Worm (Caenorhabditis elegans) whole organism, L1 larva: ENCODE measurements around the gene C26F1.3.

Source experiments
- C04F5.9 ChIP-seq: sonication (generic microtip); optimal IDR thresholded peaks from 2 replicates; lab custom pipeline; 2016; ENCODE audit warnings: missing genetic modification characterization, missing compliant biosample characterization
- C16A3.4 ChIP-seq: fragments of 150-350 bp; optimal IDR thresholded peaks from 2 replicates; lab custom pipeline; 2014; ENCODE audit warnings: missing biosample characterization, missing genetic modification characterization
- C34B4.2 ChIP-seq: sonication (generic microtip); optimal IDR thresholded peaks from 2 replicates; lab custom pipeline; 2017; ENCODE audit warnings: mild to moderate bottlenecking, missing genetic modification characterization, missing compliant biosample characterization
- F16B12.6 ChIP-seq: fragments of 150-350 bp; optimal IDR thresholded peaks from 2 replicates; lab custom pipeline; 2014; ENCODE audit warnings: missing biosample characterization, missing genetic modification characterization
- aha-1 ChIP-seq: fragments of 150-350 bp; optimal IDR thresholded peaks from 2 replicates; lab custom pipeline; 2014; ENCODE audit warnings: missing biosample characterization, missing genetic modification characterization
- ceh-63 ChIP-seq: fragments of 200-800 bp; sonication (Bioruptor generic); optimal IDR thresholded peaks from 2 replicates; lab custom pipeline; 2018; ENCODE audit warnings: mild to moderate bottlenecking, missing genetic modification characterization, missing compliant biosample characterization
- ceh-8 ChIP-seq: fragments of 200-800 bp; sonication (Bioruptor generic); optimal IDR thresholded peaks from 2 replicates; lab custom pipeline; 2018; ENCODE audit warnings: mild to moderate bottlenecking, missing genetic modification characterization, moderate library complexity, missing compliant biosample characterization
- ceh-90 ChIP-seq: sonication (generic microtip); optimal IDR thresholded peaks from 2 replicates; lab custom pipeline; 2016; ENCODE audit warnings: missing genetic modification characterization, missing compliant biosample characterization
- ces-1 ChIP-seq: fragments of 150-350 bp; optimal IDR thresholded peaks from 2 replicates; lab custom pipeline; 2014; ENCODE audit warnings: missing biosample characterization, missing genetic modification reagents, missing genetic modification characterization
- dpl-1 ChIP-seq, 3 experiments: fragments of 150-350 bp in 2 of 3; sonication (generic microtip) in 1 of 3; optimal IDR thresholded peaks; 2 replicates each; lab custom pipeline; 2014 to 2017; ENCODE audit warnings: missing biosample characterization in 3 of 3, missing genetic modification characterization in 3 of 3, missing genetic modification reagents in 3 of 3
- efl-1 ChIP-seq, 4 experiments: fragments of 150-350 bp; optimal IDR thresholded peaks in 3 of 4; peaks in 1 of 4; 1 replicate in 1 of 4; 2 replicates in 3 of 4; lab custom pipeline; 2014; ENCODE audit warnings: missing biosample characterization in 2 of 4, missing genetic modification characterization in 2 of 4, missing genetic modification reagents in 2 of 4
- efl-3 ChIP-seq: fragments of 200-800 bp; sonication (Bioruptor generic); optimal IDR thresholded peaks from 2 replicates; lab custom pipeline; 2018; ENCODE audit warnings: mild to moderate bottlenecking, missing genetic modification characterization, missing compliant biosample characterization
- egl-13 ChIP-seq: sonication (generic microtip); optimal IDR thresholded peaks from 2 replicates; lab custom pipeline; 2016; ENCODE audit warnings: missing genotype, missing genetic modification reagents, missing genetic modification characterization, missing compliant biosample characterization
- fkh-10 ChIP-seq: sonication (generic microtip); optimal IDR thresholded peaks from 2 replicates; lab custom pipeline; 2017; ENCODE audit warnings: missing biosample characterization, missing genetic modification reagents, missing genetic modification characterization
- fkh-4 ChIP-seq: sonication (generic microtip); optimal IDR thresholded peaks from 2 replicates; lab custom pipeline; 2016; ENCODE audit warnings: missing compliant biosample characterization, missing genetic modification characterization, borderline replicate concordance
- fkh-8 ChIP-seq: sonication (generic microtip); optimal IDR thresholded peaks from 2 replicates; lab custom pipeline; 2016; ENCODE audit warnings: mild to moderate bottlenecking, missing genetic modification characterization, missing compliant biosample characterization
- fos-1 ChIP-seq: fragments of 150-350 bp; optimal IDR thresholded peaks from 2 replicates; lab custom pipeline; 2014; ENCODE audit warnings: missing biosample characterization, missing genetic modification characterization
- hlh-4 ChIP-seq: sonication (generic microtip); optimal IDR thresholded peaks from 2 replicates; lab custom pipeline; 2016; ENCODE audit warnings: mild to moderate bottlenecking, missing genetic modification characterization, missing compliant biosample characterization
- hpl-2 ChIP-seq: fragments of 150-350 bp; optimal IDR thresholded peaks from 2 replicates; lab custom pipeline; 2014; ENCODE audit warnings: missing biosample characterization, missing genetic modification reagents, missing genetic modification characterization
- isw-1 ChIP-seq: fragments of 200-800 bp; sonication (Bioruptor generic); IDR thresholded peaks from 2 replicates; pipeline ENCODE4 v1.3.6; 2022; ENCODE audit warnings: missing genetic modification characterization, missing compliant biosample characterization
- lin-13 ChIP-seq: fragments of 150-350 bp; optimal IDR thresholded peaks from 2 replicates; lab custom pipeline; 2014; ENCODE audit warnings: missing biosample characterization, missing genetic modification reagents, missing genetic modification characterization
- lin-15B ChIP-seq: fragments of 150-350 bp; sonication (generic microtip); optimal IDR thresholded peaks from 3 replicates; lab custom pipeline; 2014; ENCODE audit warnings: missing biosample characterization, missing genetic modification characterization
- lin-35 ChIP-seq, 2 experiments: fragments of 150-350 bp; optimal IDR thresholded peaks; 2 replicates each; lab custom pipeline; 2014; ENCODE audit warnings: missing biosample characterization in 2 of 2, missing genetic modification characterization in 2 of 2, missing genetic modification reagents in 2 of 2
- lir-3 ChIP-seq: sonication (generic microtip); optimal IDR thresholded peaks from 2 replicates; lab custom pipeline; 2016; ENCODE audit warnings: mild to moderate bottlenecking, missing genetic modification characterization, moderate library complexity, missing compliant biosample characterization; ENCODE audit not compliant: poor library complexity
- lsy-2 ChIP-seq, 2 experiments: fragments of 150-350 bp; optimal IDR thresholded peaks; 2 replicates each; lab custom pipeline; 2014; ENCODE audit warnings: missing biosample characterization in 2 of 2, missing genetic modification characterization in 2 of 2
- mab-9 ChIP-seq: fragments of 200-800 bp; sonication (Bioruptor generic); IDR thresholded peaks from 2 replicates; pipeline ENCODE4 v1.3.6; 2022; ENCODE audit warnings: missing genetic modification reagents, missing genetic modification characterization, missing compliant biosample characterization
- mef-2 ChIP-seq: fragments of 150-350 bp; optimal IDR thresholded peaks from 2 replicates; lab custom pipeline; 2014; ENCODE audit warnings: missing biosample characterization, missing genetic modification characterization
- mep-1 ChIP-seq: fragments of 150-350 bp; optimal IDR thresholded peaks from 2 replicates; lab custom pipeline; 2014; ENCODE audit warnings: missing biosample characterization, missing genetic modification characterization
- nhr-12 ChIP-seq: sonication (generic microtip); optimal IDR thresholded peaks from 2 replicates; lab custom pipeline; 2017; ENCODE audit warnings: missing biosample characterization, missing genetic modification characterization
- nhr-19 ChIP-seq: fragments of 200-800 bp; sonication (Bioruptor generic); conservative IDR thresholded peaks from 2 replicates; pipeline ENCODE4 v1.3.6; 2022; ENCODE audit warnings: missing genetic modification characterization, missing compliant biosample characterization
- nhr-20 ChIP-seq: sonication (generic microtip); optimal IDR thresholded peaks from 2 replicates; lab custom pipeline; 2016; ENCODE audit warnings: mild to moderate bottlenecking, missing genetic modification characterization, missing compliant biosample characterization
- nhr-237 ChIP-seq: fragments of 150-350 bp; optimal IDR thresholded peaks from 2 replicates; lab custom pipeline; 2014; ENCODE audit warnings: missing biosample characterization, missing genetic modification characterization
- nhr-28 ChIP-seq: fragments of 150-350 bp; optimal IDR thresholded peaks from 2 replicates; lab custom pipeline; 2014; ENCODE audit warnings: missing biosample characterization, missing genetic modification characterization
- nhr-47 ChIP-seq: sonication (generic microtip); optimal IDR thresholded peaks from 2 replicates; lab custom pipeline; 2016; ENCODE audit warnings: mild to moderate bottlenecking, missing genetic modification characterization, moderate library complexity, missing compliant biosample characterization
- nhr-71 ChIP-seq: sonication (generic microtip); optimal IDR thresholded peaks from 2 replicates; lab custom pipeline; 2016; ENCODE audit warnings: mild to moderate bottlenecking, missing genetic modification characterization, moderate library complexity, missing compliant biosample characterization
- nhr-77 ChIP-seq: fragments of 150-350 bp; optimal IDR thresholded peaks from 2 replicates; lab custom pipeline; 2014; ENCODE audit warnings: missing biosample characterization, missing genetic modification characterization
- nhr-84 ChIP-seq: sonication (generic microtip); optimal IDR thresholded peaks from 2 replicates; lab custom pipeline; 2017; ENCODE audit warnings: missing biosample characterization, missing genetic modification characterization
- nhr-90 ChIP-seq: sonication (generic microtip); optimal IDR thresholded peaks from 2 replicates; lab custom pipeline; 2016; ENCODE audit warnings: mild to moderate bottlenecking, missing genetic modification characterization, missing compliant biosample characterization; ENCODE audit not compliant: poor library complexity
- rnt-1 ChIP-seq: sonication (generic microtip); optimal IDR thresholded peaks from 2 replicates; lab custom pipeline; 2016; ENCODE audit warnings: mild to moderate bottlenecking, missing genetic modification characterization, moderate library complexity, missing compliant biosample characterization
- skn-1 ChIP-seq: fragments of 150-350 bp; optimal IDR thresholded peaks from 2 replicates; lab custom pipeline; 2014; ENCODE audit warnings: missing biosample characterization, missing genetic modification characterization
- snu-23 ChIP-seq: sonication (generic microtip); optimal IDR thresholded peaks from 2 replicates; lab custom pipeline; 2016; ENCODE audit warnings: missing genetic modification characterization, missing compliant biosample characterization
- sup-37 ChIP-seq: fragments of 200-800 bp; sonication (Bioruptor generic); optimal IDR thresholded peaks from 2 replicates; lab custom pipeline; 2018; ENCODE audit warnings: mild to moderate bottlenecking, missing genetic modification characterization, missing compliant biosample characterization
- tbx-2 ChIP-seq: sonication (generic microtip); optimal IDR thresholded peaks from 2 replicates; lab custom pipeline; 2016; ENCODE audit warnings: missing genetic modification characterization, missing compliant biosample characterization
- tlp-1 ChIP-seq: fragments of 150-350 bp; optimal IDR thresholded peaks from 2 replicates; lab custom pipeline; 2014; ENCODE audit warnings: missing biosample characterization, missing genetic modification characterization
- unc-130 ChIP-seq: fragments of 150-350 bp; optimal IDR thresholded peaks from 2 replicates; lab custom pipeline; 2017; ENCODE audit warnings: missing biosample characterization, missing genetic modification characterization, inconsistent platforms
- unc-62 ChIP-seq: fragments of 150-350 bp; optimal IDR thresholded peaks from 2 replicates; lab custom pipeline; 2014; ENCODE audit warnings: missing biosample characterization, missing genetic modification reagents, missing genetic modification characterization
- unc-86 ChIP-seq: sonication (generic microtip); optimal IDR thresholded peaks from 2 replicates; lab custom pipeline; 2016; ENCODE audit warnings: missing genetic modification characterization, missing compliant biosample characterization
- vab-15 ChIP-seq: sonication (generic microtip); optimal IDR thresholded peaks from 2 replicates; lab custom pipeline; 2017; ENCODE audit warnings: missing genotype, mild to moderate bottlenecking, missing genetic modification characterization, missing compliant biosample characterization
- zip-4 ChIP-seq: fragments of 200-800 bp; sonication (Bioruptor generic); optimal IDR thresholded peaks from 2 replicates; lab custom pipeline; 2018; ENCODE audit warnings: mild to moderate bottlenecking, missing genetic modification characterization, moderate library complexity, missing compliant biosample characterization
- ztf-11 ChIP-seq, 2 experiments: sonication (generic microtip); optimal IDR thresholded peaks; 2 replicates each; lab custom pipeline; 2016 to 2017; ENCODE audit warnings: missing genetic modification characterization in 2 of 2, missing biosample characterization in 1 of 2, missing compliant biosample characterization in 1 of 2
- ztf-4 ChIP-seq: fragments of 150-350 bp; optimal IDR thresholded peaks from 2 replicates; lab custom pipeline; 2014; ENCODE audit warnings: missing biosample characterization, missing genetic modification characterization

C26F1.3 gene

DNA sequence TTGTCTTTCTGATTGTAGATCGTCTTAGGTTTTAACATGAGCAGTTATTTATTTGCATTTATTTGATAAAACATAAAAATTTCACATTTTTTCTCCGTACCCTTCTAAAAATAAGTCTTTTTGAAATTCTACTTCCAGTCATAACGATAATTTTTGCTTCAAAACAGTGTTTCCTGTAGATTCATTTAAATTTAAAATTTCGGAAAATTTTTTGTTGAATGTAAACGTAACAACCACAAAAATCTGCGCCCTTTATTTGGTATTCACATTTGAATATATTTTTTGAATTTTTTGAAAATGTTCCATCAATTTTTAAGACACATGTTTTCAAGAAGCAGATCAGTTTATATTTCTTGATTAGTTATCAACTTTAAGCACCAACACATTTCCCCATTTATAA, 31.7 kb upstream of the C26F1.3 start:
- TF ChIP-seq efl-1 (optimal IDR thresholded peaks at IDR 0.05; lab: Kevin White, UChicago) (no peak), efl-1 (GFP tag; optimal IDR thresholded peaks at IDR 0.05 in 1 of 2; lab: Kevin White, UChicago) (peak in 1 of 2 experiments; percentile 72), fkh-4 (tag; lab: Kevin White, UChicago) (no peak)

DNA sequence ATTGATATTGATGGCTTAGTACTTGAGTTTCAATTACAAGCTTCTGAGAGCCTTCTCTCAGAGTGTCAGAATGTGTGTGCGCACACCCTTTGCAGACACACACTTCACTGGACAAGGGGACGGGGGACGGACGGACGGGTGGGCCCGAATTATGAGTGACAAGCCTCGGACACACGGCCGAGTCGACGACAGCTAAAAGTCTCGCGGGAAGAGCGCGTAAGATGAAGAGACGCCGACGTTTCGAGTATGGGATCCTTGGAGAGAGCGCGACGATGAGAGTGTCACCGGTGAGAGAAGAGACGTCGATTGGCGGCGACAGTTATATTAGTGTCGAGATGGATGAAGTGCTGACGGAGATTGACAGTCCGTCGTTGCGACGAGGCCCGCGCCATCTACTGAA, 31.2 kb upstream of the C26F1.3 start:
- TF ChIP-seq ces-1 (GFP tag; lab: Kevin White, UChicago) (no peak), snu-23 (no peak), nhr-28 (tag; lab: Kevin White, UChicago) (no peak), fos-1 (no peak), lin-15B (tag; lab: Kevin White, UChicago) (no peak), lsy-2 (tag; optimal IDR thresholded peaks at IDR 0.05; lab: Kevin White, UChicago) (no peak), lir-3 (tag; lab: Kevin White, UChicago) (no peak), rnt-1 (no peak), hlh-4 (tag; lab: Kevin White, UChicago) (no peak), ztf-4 (no peak), C04F5.9 (tag; lab: Kevin White, UChicago) (no peak), lin-13 (no peak), tlp-1 (tag; lab: Kevin White, UChicago) (no peak), nhr-47 (tag; lab: Kevin White, UChicago) (peak; percentile 19), efl-1 (optimal IDR thresholded peaks at IDR 0.05; lab: Kevin White, UChicago) (peak in 1 of 2 experiments; percentile 23), efl-1 (GFP tag; optimal IDR thresholded peaks at IDR 0.05 in 1 of 2; lab: Kevin White, UChicago) (no peak), mab-9 (GFP tag; lab: Robert Waterston, UW) (no peak), aha-1 (tag; lab: Kevin White, UChicago) (no peak), unc-86 (tag; lab: Kevin White, UChicago) (no peak), nhr-237 (tag; lab: Kevin White, UChicago) (no peak), dpl-1 (GFP tag; optimal IDR thresholded peaks at IDR 0.05; lab: Kevin White, UChicago) (no peak), isw-1 (GFP tag; lab: Robert Waterston, UW) (no peak), mep-1 (tag; lab: Kevin White, UChicago) (no peak), hpl-2 (GFP tag; lab: Kevin White, UChicago) (no peak), fkh-10 (GFP tag; lab: Kevin White, UChicago) (no peak), lin-35 (GFP tag; optimal IDR thresholded peaks at IDR 0.05; lab: Kevin White, UChicago) (no peak), efl-3 (no peak), nhr-90 (tag; lab: Kevin White, UChicago) (no peak), fkh-8 (tag; lab: Kevin White, UChicago) (no peak), nhr-84 (tag; lab: Kevin White, UChicago) (no peak), unc-62 (GFP tag; lab: Kevin White, UChicago) (peak; percentile 39), ceh-63 (GFP tag; lab: Kevin White, UChicago) (no peak), nhr-20 (no peak), nhr-19 (GFP tag; lab: Robert Waterston, UW) (no peak), nhr-77 (tag; lab: Kevin White, UChicago) (no peak), sup-37 (GFP tag; lab: Kevin White, UChicago) (no peak), F16B12.6 (no peak), vab-15 (tag; lab: Kevin White, UChicago) (no peak), mef-2 (tag; lab: Kevin White, UChicago) (no peak), ceh-8 (GFP tag; lab: Kevin White, UChicago) (no peak), ztf-11 (tag; optimal IDR thresholded peaks at IDR 0.05; lab: Kevin White, UChicago) (peak in 1 of 2 experiments; percentile 11), C16A3.4 (no peak), nhr-12 (tag; lab: Kevin White, UChicago) (no peak), nhr-71 (tag; lab: Kevin White, UChicago) (peak; percentile 12), fkh-4 (tag; lab: Kevin White, UChicago) (no peak), ceh-90 (tag; lab: Kevin White, UChicago) (no peak), unc-130 (tag; lab: Kevin White, UChicago) (no peak), skn-1 (tag; lab: Kevin White, UChicago) (no peak), C34B4.2 (tag; lab: Kevin White, UChicago) (no peak), zip-4 (GFP tag; lab: Kevin White, UChicago) (no peak), tbx-2 (tag; lab: Kevin White, UChicago) (no peak), egl-13 (tag; lab: Kevin White, UChicago) (no peak)
